Worm (Caenorhabditis elegans) whole organism, early embryonic: Measurements from ENCODE around the gene dop-5.
A peak's percentile ranks its signal among the peaks of the same experiment; 100 is the strongest.

ENCODE experiments used
- aly-1 ChIP-seq: sonication (generic microtip); optimal IDR thresholded peaks from 2 replicates; lab custom pipeline; 2016; ENCODE audit warnings: missing genetic modification characterization, missing compliant biosample characterization
- ama-1 ChIP-seq: fragments of 150-350 bp; optimal IDR thresholded peaks from 2 replicates; lab custom pipeline; 2014
- ceh-13 ChIP-seq: fragments of 200-800 bp; sonication (Bioruptor generic); optimal IDR thresholded peaks from 2 replicates; lab custom pipeline; 2018; ENCODE audit warnings: mild to moderate bottlenecking, missing genetic modification characterization, missing compliant biosample characterization
- pes-1 ChIP-seq: fragments of 200-800 bp; sonication (Bioruptor generic); IDR thresholded peaks from 2 replicates; pipeline ENCODE4 v1.3.6; 2022; ENCODE audit warnings: missing genetic modification reagents, missing genetic modification characterization, missing compliant biosample characterization
- sea-1 ChIP-seq: fragments of 200-800 bp; sonication (Bioruptor generic); conservative IDR thresholded peaks from 2 replicates; pipeline ENCODE4 v1.3.6; 2022; ENCODE audit warnings: missing genetic modification characterization, missing compliant biosample characterization
- tbx-37 ChIP-seq: fragments of 200-800 bp; sonication (Bioruptor generic); conservative IDR thresholded peaks from 2 replicates; pipeline ENCODE4 v1.3.6; 2022; ENCODE audit warnings: missing genetic modification reagents, missing genetic modification characterization, missing compliant biosample characterization

ce11 chrV:11344816-11345336, 21.2 kb downstream of the dop-5 start:
- TF ChIP-seq ama-1 (peak; percentile 60), ceh-13 (GFP tag; lab: Kevin White, UChicago) (no peak), tbx-37 (GFP tag; lab: Robert Waterston, UW) (no peak), aly-1 (no peak), sea-1 (no peak), pes-1 (GFP tag; lab: Robert Waterston, UW) (no peak)
